Fruit fly (Drosophila melanogaster): ENCODE measurements around the gene CG32407.

Gene CG32407

dm6 chr3L:5926015-5926988 is 4.4 kb downstream of the CG32407 start (continued):
- TF ChIP-seq mld (GFP tag; IDR thresholded peaks at IDR 0.05; ENCODE audit: partially characterized antibody) (no peak), Blimp-1 (GFP tag; optimal IDR thresholded peaks at IDR 0.05) (peak; percentile 98), Scr (GFP tag; IDR thresholded peaks at IDR 0.05; ENCODE audit: partially characterized antibody) (no peak), CG9437 (GFP tag; optimal IDR thresholded peaks at IDR 0.05) (peak; percentile 54), CG4328 (GFP tag; optimal IDR thresholded peaks at IDR 0.05) (no peak), CG13296 (GFP tag; optimal IDR thresholded peaks at IDR 0.05) (no peak), CG1529 (GFP tag; optimal IDR thresholded peaks at IDR 0.05) (peak; percentile 47), Awh (GFP tag; IDR thresholded peaks at IDR 0.05) (no peak), CG8388 (GFP tag; optimal IDR thresholded peaks at IDR 0.05) (peak; percentile 69), CG4820 (GFP tag; optimal IDR thresholded peaks at IDR 0.05) (no peak), CG10431 (GFP tag; optimal IDR thresholded peaks at IDR 0.05) (no peak), Dip2 (GFP tag; IDR thresholded peaks at IDR 0.05) (no peak), NfI (GFP tag; optimal IDR thresholded peaks at IDR 0.05) (peak; percentile 45), lbe (GFP tag; optimal IDR thresholded peaks at IDR 0.05) (no peak), cas (GFP tag; IDR thresholded peaks at IDR 0.05) (no peak), CG2678 (tag; optimal IDR thresholded peaks at IDR 0.05) (peak; percentile 70), lilli (GFP tag; optimal IDR thresholded peaks at IDR 0.05) (peak; percentile 32), CG11723 (GFP tag; optimal IDR thresholded peaks at IDR 0.05) (peak; percentile 25), run (tag; optimal IDR thresholded peaks at IDR 0.05) (no peak), CG12236 (GFP tag; optimal IDR thresholded peaks at IDR 0.05) (peak; percentile 5), tx (GFP tag; optimal IDR thresholded peaks at IDR 0.05) (peak; percentile 23), CG17359 (tag; optimal IDR thresholded peaks at IDR 0.05) (peak; percentile 77), NC2β (GFP tag; optimal IDR thresholded peaks at IDR 0.05) (no peak), HLH54F (GFP tag; optimal IDR thresholded peaks at IDR 0.05) (peak; percentile 21), CG4854 (GFP tag; optimal IDR thresholded peaks at IDR 0.05) (no peak), CG10654 (GFP tag; optimal IDR thresholded peaks at IDR 0.05) (no peak), Mes4 (GFP tag; optimal IDR thresholded peaks at IDR 0.05) (peak; percentile 23), dimm (GFP tag; IDR thresholded peaks at IDR 0.05) (no peak), Optix (GFP tag; IDR thresholded peaks at IDR 0.05) (peak; percentile 32; the same call in 1 of the 3 replicates), CG17328 (GFP tag; IDR thresholded peaks at IDR 0.05) (peak; percentile 61), Pdp1 (GFP tag; optimal IDR thresholded peaks at IDR 0.05) (peak; percentile 19 to 34), CG1832 (GFP tag; optimal IDR thresholded peaks at IDR 0.05) (peak; percentile 54), CG15269 (tag; optimal IDR thresholded peaks at IDR 0.05) (peak; percentile 62), CG1603 (tag; optimal IDR thresholded peaks at IDR 0.05) (peak; percentile 52), gsb-n (tag; optimal IDR thresholded peaks at IDR 0.05) (peak; percentile 12), CG2889 (GFP tag; IDR thresholded peaks at IDR 0.05) (no peak), bowl (GFP tag; IDR thresholded peaks at IDR 0.05) (0 out of 2 replicates have a peak, but pooled peaks have one; percentile 12), CG11560 (tag; IDR thresholded peaks at IDR 0.05) (no peak), scrt (GFP tag; optimal IDR thresholded peaks at IDR 0.05) (no peak), eyg (GFP tag; optimal IDR thresholded peaks at IDR 0.05) (no peak), Asciz (GFP tag; optimal IDR thresholded peaks at IDR 0.05) (no peak), CG4360 (GFP tag; IDR thresholded peaks at IDR 0.05) (peak; percentile 65), D19A (tag; optimal IDR thresholded peaks at IDR 0.05) (peak; percentile 17), CG12659 (GFP tag; optimal IDR thresholded peaks at IDR 0.05) (peak; percentile 40), Ada2b (GFP tag; IDR thresholded peaks at IDR 0.05) (0 out of 2 replicates have a peak, but pooled peaks have one; percentile 10), CG16813 (GFP tag; IDR thresholded peaks at IDR 0.05; ENCODE audit: partially characterized antibody) (no peak), CG10565 (GFP tag; optimal IDR thresholded peaks at IDR 0.05) (no peak), vfl (GFP tag; optimal IDR thresholded peaks at IDR 0.05) (no peak)

Measured in whole organism, embryonic.